Worm (Caenorhabditis elegans): ENCODE results near the gene sqv-8.

The sqv-8 gene

DNA sequence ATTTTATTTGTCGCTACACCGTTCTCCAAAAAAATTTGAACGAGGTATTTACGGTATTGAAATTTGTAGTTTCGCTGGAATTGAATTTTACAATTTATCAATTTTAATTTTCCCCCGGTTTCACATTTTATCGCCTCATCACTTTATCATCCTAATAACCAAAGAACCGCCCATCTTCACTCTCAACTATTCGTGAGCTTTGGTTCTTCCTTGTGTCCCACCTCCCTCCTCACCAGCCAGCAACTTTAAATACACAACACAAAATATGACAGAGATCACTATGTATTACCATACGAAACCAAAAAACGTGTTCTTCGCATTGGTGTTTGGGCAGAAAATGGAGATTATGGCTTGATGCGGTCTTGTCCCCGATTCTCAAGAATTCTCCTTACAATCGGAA, 42.7 kb upstream of the sqv-8 start (continued):
- peak; percentile 30 for TF ChIP-seq mes-2 (tag; optimal IDR thresholded peaks at IDR 0.05; ENCODE audit: poor library complexity, severe bottlenecking)
- TF ChIP-seq madf-9 (GFP tag; conservative IDR thresholded peaks at IDR 0.05) = no peak
- TF ChIP-seq ceh-82 (tag; optimal IDR thresholded peaks at IDR 0.05) = no peak
- peak; percentile 73 for TF ChIP-seq dve-1 (tag; optimal IDR thresholded peaks at IDR 0.05; ENCODE audit: insufficient read depth)
- no peak for TF ChIP-seq ctbp-1 (GFP tag; IDR thresholded peaks at IDR 0.05)

DNA sequence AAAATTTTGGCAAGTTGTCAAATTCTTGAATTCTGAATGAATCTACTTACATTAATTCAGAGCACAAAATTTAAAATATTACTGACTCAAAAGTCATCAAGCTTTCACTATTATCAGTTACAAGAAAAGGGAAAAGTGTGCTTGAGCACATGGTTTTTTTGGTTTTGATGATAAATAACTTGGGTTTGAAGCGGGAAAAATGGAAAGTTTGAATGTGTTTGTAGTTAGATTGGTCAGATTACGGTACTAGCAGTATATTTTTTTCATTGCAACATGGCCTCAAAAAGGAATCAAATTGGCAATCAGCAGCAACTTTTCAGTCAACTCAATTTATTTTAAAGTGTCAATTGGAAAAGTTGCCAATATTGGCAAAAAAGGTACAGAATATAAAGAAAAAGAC, 42.1 kb upstream of the sqv-8 start:
- TF ChIP-seq lin-29 (GFP tag; IDR thresholded peaks at IDR 0.05) = no peak
- TF ChIP-seq zip-2 (tag; optimal IDR thresholded peaks at IDR 0.05) = no peak
- no peak for TF ChIP-seq hmg-1.1 (GFP tag; IDR thresholded peaks at IDR 0.05)
- TF ChIP-seq lim-7 (GFP tag; IDR thresholded peaks at IDR 0.05) = no peak
- TF ChIP-seq nhr-77 (tag; optimal IDR thresholded peaks at IDR 0.05) = peak; percentile 15
- no peak for TF ChIP-seq snpc-1.2 (GFP tag; IDR thresholded peaks at IDR 0.05)
- no peak for TF ChIP-seq ztf-7 (tag; optimal IDR thresholded peaks at IDR 0.05)
- TF ChIP-seq mxl-2 (GFP tag; conservative IDR thresholded peaks at IDR 0.05) = no peak
- no peak for TF ChIP-seq dmd-9 (GFP tag; IDR thresholded peaks at IDR 0.05)
- no peak for TF ChIP-seq Y75B8A.6 (GFP tag; IDR thresholded peaks at IDR 0.05)
- TF ChIP-seq T20F7.1 (GFP tag; optimal IDR thresholded peaks at IDR 0.05) = no peak
- TF ChIP-seq ZK337.2 (GFP tag; IDR thresholded peaks at IDR 0.05) = no peak
- TF ChIP-seq hlh-30 (tag; optimal IDR thresholded peaks at IDR 0.05; ENCODE audit: insufficient read depth) = peak; percentile 25
- no peak for TF ChIP-seq mep-1 (tag; optimal IDR thresholded peaks at IDR 0.05)
- no peak for TF ChIP-seq ceh-32 (tag; optimal IDR thresholded peaks at IDR 0.05; ENCODE audit: poor library complexity)
- TF ChIP-seq nhr-28 (tag; optimal IDR thresholded peaks at IDR 0.05) = peak; percentile 40
- TF ChIP-seq snpc-4 (tag; optimal IDR thresholded peaks at IDR 0.05) = no peak
- no peak for TF ChIP-seq sdz-12 (GFP tag; optimal IDR thresholded peaks at IDR 0.05)
- TF ChIP-seq duxl-1 (tag; optimal IDR thresholded peaks at IDR 0.05; ENCODE audit: poor library complexity) = no peak
- TF ChIP-seq daf-16 (GFP tag; optimal IDR thresholded peaks at IDR 0.05) = no peak
- TF ChIP-seq daf-16 (tag; optimal IDR thresholded peaks at IDR 0.05) = peak; percentile 47
- no peak for TF ChIP-seq ceh-20 (GFP tag; IDR thresholded peaks at IDR 0.05)
- no peak for TF ChIP-seq ctbp-1 (GFP tag; IDR thresholded peaks at IDR 0.05)
- TF ChIP-seq spr-1 (tag; optimal IDR thresholded peaks at IDR 0.05) = no peak
- TF ChIP-seq F37D6.2 (tag; optimal IDR thresholded peaks at IDR 0.05) = no peak
- no peak for TF ChIP-seq lin-39 (tag; optimal IDR thresholded peaks at IDR 0.05)
- TF ChIP-seq nhr-10 (tag; optimal IDR thresholded peaks at IDR 0.05) = no peak
- TF ChIP-seq dmd-6 (GFP tag; IDR thresholded peaks at IDR 0.05) = peak; percentile 52; the same call in 1 of the 2 replicates
- no peak for TF ChIP-seq daf-12 (tag; optimal IDR thresholded peaks at IDR 0.05)
- no peak for TF ChIP-seq hlh-11 (tag; optimal IDR thresholded peaks at IDR 0.05)
- no peak for TF ChIP-seq fkh-10 (GFP tag; optimal IDR thresholded peaks at IDR 0.05)
- peak; percentile 37 for TF ChIP-seq pqm-1 (tag; optimal IDR thresholded peaks at IDR 0.05)
- TF ChIP-seq nhr-111 (GFP tag; optimal IDR thresholded peaks at IDR 0.05) = no peak
- no peak for TF ChIP-seq nhr-76 (tag; optimal IDR thresholded peaks at IDR 0.05)
- no peak for TF ChIP-seq daf-8 (GFP tag; IDR thresholded peaks at IDR 0.05)
- no peak for TF ChIP-seq madf-9 (GFP tag; conservative IDR thresholded peaks at IDR 0.05)
- no peak for TF ChIP-seq madf-5 (GFP tag; IDR thresholded peaks at IDR 0.05)
- TF ChIP-seq unc-39 (tag; optimal IDR thresholded peaks at IDR 0.05) = no peak
- TF ChIP-seq saeg-2 (GFP tag; IDR thresholded peaks at IDR 0.05) = no peak
- TF ChIP-seq zfp-2 (tag; optimal IDR thresholded peaks at IDR 0.05) = no peak
- TF ChIP-seq tra-1 (GFP tag; IDR thresholded peaks at IDR 0.05) = no peak
- peak in 1 of 2 experiments; percentile 4 for TF ChIP-seq lsy-2 (tag; optimal IDR thresholded peaks at IDR 0.05)
- no peak for TF ChIP-seq attf-4 (tag; optimal IDR thresholded peaks at IDR 0.05)
- no peak for TF ChIP-seq tag-97 (GFP tag; IDR thresholded peaks at IDR 0.05)
- no peak for TF ChIP-seq zag-1 (tag; optimal IDR thresholded peaks at IDR 0.05)
- TF ChIP-seq hif-1 (tag; optimal IDR thresholded peaks at IDR 0.05) = no peak
- TF ChIP-seq nhr-237 (tag; optimal IDR thresholded peaks at IDR 0.05) = no peak
- TF ChIP-seq aha-1 (tag) = no peak
